Worm (Caenorhabditis elegans): ENCODE measurements around the gene rab-18.

DNA sequence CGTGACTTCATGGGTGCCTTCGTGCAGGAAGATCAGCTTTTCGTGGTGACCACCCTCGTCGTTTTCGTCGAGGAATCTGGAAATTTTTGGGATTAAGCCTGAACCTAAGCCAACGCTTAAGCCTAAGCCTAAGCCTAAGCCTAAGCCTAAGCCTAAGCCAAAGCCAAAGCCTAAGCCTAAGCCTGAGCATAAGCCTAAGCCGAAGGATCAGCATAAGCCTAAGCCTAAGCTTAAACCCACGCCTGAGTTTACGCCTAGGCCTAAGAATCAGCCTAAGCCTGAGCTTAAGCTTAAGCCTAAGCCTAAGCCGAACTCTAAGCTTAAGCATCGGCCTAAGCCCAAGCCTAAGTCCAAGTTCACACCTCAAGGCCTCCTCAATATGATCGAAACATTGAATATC is 28.3 kb downstream of the rab-18 start:
- TF ChIP-seq hmg-4 (GFP tag; optimal IDR thresholded peaks at IDR 0.05) (no peak), tra-4 (tag; optimal IDR thresholded peaks at IDR 0.05) (no peak), ets-7 (tag; optimal IDR thresholded peaks at IDR 0.05) (no peak), ama-1 (optimal IDR thresholded peaks at IDR 0.05) (no peak), flt-1 (GFP tag; IDR thresholded peaks at IDR 0.05) (no peak)

Measured in whole organism, early embryonic.